Fruit fly (Drosophila melanogaster): ENCODE results near the gene CG3597.

CG3597 gene

dm6 chr2L:2373818-2374746 is 2.8 kb upstream of the CG3597 start, which contains the start of the genes CG3609 and CG15390 (continued):
- TF ChIP-seq Side (GFP tag; optimal IDR thresholded peaks at IDR 0.05), result peak; percentile 85
- TF ChIP-seq Doc3 (GFP tag; IDR thresholded peaks at IDR 0.05; ENCODE audit: partially characterized antibody), result no peak
- TF ChIP-seq H2.0 (GFP tag; IDR thresholded peaks at IDR 0.05), result peak; percentile 79
- TF ChIP-seq peb (GFP tag; IDR thresholded peaks at IDR 0.05), result 0 out of 2 replicates have a peak, but pooled peaks have one; percentile 14
- peak; percentile 14 for TF ChIP-seq CG30431 (GFP tag; optimal IDR thresholded peaks at IDR 0.05)
- TF ChIP-seq CG4328 (GFP tag; optimal IDR thresholded peaks at IDR 0.05), result no peak
- peak; percentile 57 for TF ChIP-seq CG1233 (GFP tag; optimal IDR thresholded peaks at IDR 0.05)
- peak; percentile 96 for TF ChIP-seq CG13624 (GFP tag; optimal IDR thresholded peaks at IDR 0.05)
- TF ChIP-seq NC2α (GFP tag; optimal IDR thresholded peaks at IDR 0.05), result peak; percentile 51
- TF ChIP-seq CG9215 (GFP tag; IDR thresholded peaks at IDR 0.05), result peak; percentile 68
- TF ChIP-seq tap (tag; optimal IDR thresholded peaks at IDR 0.05), result no peak
- no peak for TF ChIP-seq CG8281 (tag; optimal IDR thresholded peaks at IDR 0.05)
- TF ChIP-seq pzg (GFP tag; optimal IDR thresholded peaks at IDR 0.05), result peak; percentile 80
- peak; percentile 78 for TF ChIP-seq CG12391 (tag; optimal IDR thresholded peaks at IDR 0.05)
- peak; percentile 94 for TF ChIP-seq CG12769 (tag; optimal IDR thresholded peaks at IDR 0.05)
- TF ChIP-seq klu (GFP tag; IDR thresholded peaks at IDR 0.05), result no peak
- TF ChIP-seq Hr78 (GFP tag; optimal IDR thresholded peaks at IDR 0.05), result peak in 1 of 2 experiments; percentile 39
- peak; percentile 81 for TF ChIP-seq Sox102F (GFP tag; optimal IDR thresholded peaks at IDR 0.05)
- TF ChIP-seq ci (GFP tag; IDR thresholded peaks at IDR 0.05), result peak; percentile 92
- peak; percentile 97 for TF ChIP-seq gro (GFP tag; optimal IDR thresholded peaks at IDR 0.05)
- TF ChIP-seq so (GFP tag; IDR thresholded peaks at IDR 0.05), result no peak; the same call in 2 of the 3 replicates
- peak; percentile 83 for TF ChIP-seq fu2 (GFP tag; optimal IDR thresholded peaks at IDR 0.05)
- peak; percentile 71 for TF ChIP-seq Rx (GFP tag; IDR thresholded peaks at IDR 0.05)
- no peak for TF ChIP-seq fd102C (GFP tag; optimal IDR thresholded peaks at IDR 0.05)
- peak; percentile 82 for TF ChIP-seq tin (GFP tag; optimal IDR thresholded peaks at IDR 0.05)
- TF ChIP-seq CG14965 (GFP tag; optimal IDR thresholded peaks at IDR 0.05; ENCODE audit: borderline replicate concordance), result peak; percentile 65
- TF ChIP-seq Optix (GFP tag; IDR thresholded peaks at IDR 0.05), result peak; percentile 64; the same call in 2 of the 3 replicates
- TF ChIP-seq Asciz (GFP tag; optimal IDR thresholded peaks at IDR 0.05), result peak; percentile 29
- peak; percentile 4 for TF ChIP-seq Sin3A (optimal IDR thresholded peaks at IDR 0.05)
- TF ChIP-seq CG3995 (GFP tag; optimal IDR thresholded peaks at IDR 0.05), result peak; percentile 31
- peak; percentile 22 for TF ChIP-seq CG15601 (tag; optimal IDR thresholded peaks at IDR 0.05)
- no peak for TF ChIP-seq HLHmδ (GFP tag; optimal IDR thresholded peaks at IDR 0.05)
- TF ChIP-seq CG6175 (GFP tag; IDR thresholded peaks at IDR 0.05), result 0 out of 3 replicates have a peak, but pooled peaks have one; percentile 48
- no peak for TF ChIP-seq CG2129 (GFP tag; IDR thresholded peaks at IDR 0.05; ENCODE audit: partially characterized antibody)
- TF ChIP-seq dmrt11E (tag; optimal IDR thresholded peaks at IDR 0.05), result peak; percentile 15
- no peak for TF ChIP-seq tll (GFP tag; optimal IDR thresholded peaks at IDR 0.05)
- TF ChIP-seq Aef1 (GFP tag; IDR thresholded peaks at IDR 0.05), result peak; percentile 45; the same call in 1 of the 3 replicates
- no peak for TF ChIP-seq tna (GFP tag; IDR thresholded peaks at IDR 0.05; ENCODE audit: partially characterized antibody)
- peak; percentile 92 for TF ChIP-seq CG16779 (GFP tag; IDR thresholded peaks at IDR 0.05)
- TF ChIP-seq Atf6 (GFP tag; IDR thresholded peaks at IDR 0.05), result peak; percentile 80
- TF ChIP-seq bigmax (GFP tag; optimal IDR thresholded peaks at IDR 0.05), result no peak
- no peak for TF ChIP-seq D (optimal IDR thresholded peaks at IDR 0.05)
- peak; percentile 2 for TF ChIP-seq D (GFP tag; optimal IDR thresholded peaks at IDR 0.05)
- peak; percentile 94 for TF ChIP-seq Antp (GFP tag; optimal IDR thresholded peaks at IDR 0.05)
- TF ChIP-seq croc (GFP tag; conservative IDR thresholded peaks at IDR 0.05), result no peak
- TF ChIP-seq unpg (GFP tag; optimal IDR thresholded peaks at IDR 0.05), result peak; percentile 81
- no peak for TF ChIP-seq CG4360 (GFP tag; IDR thresholded peaks at IDR 0.05)
- peak; percentile 80 for TF ChIP-seq dysf (GFP tag; IDR thresholded peaks at IDR 0.05)
